Worm (Caenorhabditis elegans) whole organism, late embryonic: ENCODE measurements around the gene ZC443.4.

Source experiments
- C08G9.2 ChIP-seq: sonication (generic microtip); optimal IDR thresholded peaks from 2 replicates; lab custom pipeline; 2016; ENCODE audit warnings: mild to moderate bottlenecking, missing genetic modification characterization, moderate library complexity, missing compliant biosample characterization
- C38D4.7 ChIP-seq: fragments of 200-800 bp; sonication (Bioruptor generic); optimal IDR thresholded peaks from 2 replicates; lab custom pipeline; 2018; ENCODE audit warnings: mild to moderate bottlenecking, missing genetic modification characterization, moderate library complexity, missing compliant biosample characterization
- F13H6.1 ChIP-seq: sonication (generic microtip); optimal IDR thresholded peaks from 2 replicates; lab custom pipeline; 2016; ENCODE audit warnings: missing genetic modification characterization, missing compliant biosample characterization
- K09A11.1 ChIP-seq: sonication (generic microtip); optimal IDR thresholded peaks from 2 replicates; lab custom pipeline; 2017; ENCODE audit warnings: antibody characterized with exemption, mild to moderate bottlenecking, missing genetic modification characterization, missing compliant biosample characterization; ENCODE audit not compliant: insufficient read depth
- T23F11.4 ChIP-seq: fragments of 200-800 bp; sonication (Bioruptor generic); optimal IDR thresholded peaks from 2 replicates; lab custom pipeline; 2018; ENCODE audit warnings: mild to moderate bottlenecking, missing genetic modification characterization, missing compliant biosample characterization
- ama-1 ChIP-seq: fragments of 150-350 bp; optimal IDR thresholded peaks from 2 replicates; lab custom pipeline; 2014
- ceh-18 ChIP-seq: sonication (generic microtip); optimal IDR thresholded peaks from 2 replicates; lab custom pipeline; 2016; ENCODE audit warnings: missing genetic modification characterization, missing compliant biosample characterization
- ceh-19 ChIP-seq: fragments of 200-800 bp; sonication (Bioruptor generic); optimal IDR thresholded peaks from 2 replicates; lab custom pipeline; 2018; ENCODE audit warnings: mild to moderate bottlenecking, missing genetic modification characterization, missing compliant biosample characterization
- ceh-22 ChIP-seq: sonication (generic microtip); optimal IDR thresholded peaks from 2 replicates; lab custom pipeline; 2017; ENCODE audit warnings: missing biosample characterization, missing genetic modification characterization
- ceh-24 ChIP-seq: sonication (generic microtip); optimal IDR thresholded peaks from 2 replicates; lab custom pipeline; 2016; ENCODE audit warnings: mild to moderate bottlenecking, missing genetic modification characterization, missing compliant biosample characterization
- ceh-30 ChIP-seq: fragments of 150-350 bp; optimal IDR thresholded peaks from 2 replicates; lab custom pipeline; 2014; ENCODE audit warnings: missing biosample characterization, missing genetic modification characterization
- ceh-31 ChIP-seq: sonication (generic microtip); optimal IDR thresholded peaks from 2 replicates; lab custom pipeline; 2016; ENCODE audit warnings: missing genetic modification characterization, missing compliant biosample characterization
- ceh-6 ChIP-seq: fragments of 200-800 bp; sonication (Bioruptor generic); optimal IDR thresholded peaks from 2 replicates; lab custom pipeline; 2018; ENCODE audit warnings: mild to moderate bottlenecking, missing genetic modification characterization, missing compliant biosample characterization
- dve-1 ChIP-seq: sonication (generic microtip); optimal IDR thresholded peaks from 2 replicates; lab custom pipeline; 2017; ENCODE audit warnings: antibody characterized with exemption, mild to moderate bottlenecking, missing genetic modification characterization, missing compliant biosample characterization
- elt-2 ChIP-seq: sonication (generic microtip); optimal IDR thresholded peaks from 2 replicates; lab custom pipeline; 2016; ENCODE audit warnings: missing genetic modification reagents, missing genetic modification characterization, missing compliant biosample characterization
- elt-4 ChIP-seq: sonication (generic microtip); optimal IDR thresholded peaks from 2 replicates; lab custom pipeline; 2016; ENCODE audit warnings: missing genetic modification characterization, missing compliant biosample characterization
- ets-4 ChIP-seq: sonication (generic microtip); optimal IDR thresholded peaks from 2 replicates; lab custom pipeline; 2016; ENCODE audit warnings: missing genetic modification characterization, missing compliant biosample characterization
- fax-1 ChIP-seq: sonication (generic microtip); optimal IDR thresholded peaks from 2 replicates; lab custom pipeline; 2016; ENCODE audit warnings: missing genotype, missing genetic modification characterization, missing compliant biosample characterization
- fkh-10 ChIP-seq: fragments of 150-350 bp; optimal IDR thresholded peaks from 2 replicates; lab custom pipeline; 2014; ENCODE audit warnings: missing biosample characterization, missing genetic modification reagents, missing genetic modification characterization
- fkh-6 ChIP-seq: sonication (generic microtip); optimal IDR thresholded peaks from 2 replicates; lab custom pipeline; 2016; ENCODE audit warnings: missing genetic modification characterization, missing compliant biosample characterization
- gmeb-2 ChIP-seq: sonication (generic microtip); optimal IDR thresholded peaks from 2 replicates; lab custom pipeline; 2016; ENCODE audit warnings: missing genetic modification characterization, inconsistent platforms, missing compliant biosample characterization
- hlh-30 ChIP-seq: sonication (generic microtip); optimal IDR thresholded peaks from 2 replicates; lab custom pipeline; 2017; ENCODE audit warnings: antibody characterized with exemption, missing genetic modification characterization, missing compliant biosample characterization; ENCODE audit not compliant: insufficient read depth
- hlh-6 ChIP-seq: sonication (generic microtip); optimal IDR thresholded peaks from 2 replicates; lab custom pipeline; 2016; ENCODE audit warnings: missing genotype, missing genetic modification characterization, missing compliant biosample characterization
- hlh-8 ChIP-seq: sonication (generic microtip); optimal IDR thresholded peaks from 2 replicates; lab custom pipeline; 2016; ENCODE audit warnings: missing genotype, missing genetic modification characterization, missing compliant biosample characterization
- lim-6 ChIP-seq: sonication (generic microtip); optimal IDR thresholded peaks from 2 replicates; lab custom pipeline; 2016; ENCODE audit warnings: missing genetic modification characterization, missing compliant biosample characterization
- lin-11 ChIP-seq: fragments of 200-800 bp; sonication (Bioruptor generic); optimal IDR thresholded peaks from 2 replicates; lab custom pipeline; 2018; ENCODE audit warnings: mild to moderate bottlenecking, missing genetic modification characterization, missing compliant biosample characterization
- madf-2 ChIP-seq: sonication (generic microtip); optimal IDR thresholded peaks from 2 replicates; lab custom pipeline; 2017; ENCODE audit warnings: missing genetic modification characterization, missing compliant biosample characterization
- mec-3 ChIP-seq: sonication (generic microtip); optimal IDR thresholded peaks from 2 replicates; lab custom pipeline; 2016; ENCODE audit warnings: borderline replicate concordance, missing genetic modification characterization, missing compliant biosample characterization
- nfya-1 ChIP-seq: sonication (generic microtip); optimal IDR thresholded peaks from 2 replicates; lab custom pipeline; 2017; ENCODE audit warnings: missing genetic modification characterization, mild to moderate bottlenecking, missing compliant biosample characterization, antibody characterized with exemption, moderate library complexity
- nhr-11 ChIP-seq: fragments of 150-350 bp; optimal IDR thresholded peaks from 2 replicates; lab custom pipeline; 2014; ENCODE audit warnings: missing biosample characterization, missing genetic modification characterization
- odd-2 ChIP-seq: sonication (generic microtip); optimal IDR thresholded peaks from 2 replicates; lab custom pipeline; 2017; ENCODE audit warnings: antibody characterized with exemption, mild to moderate bottlenecking, missing genetic modification characterization, missing compliant biosample characterization
- pag-3 ChIP-seq: sonication (generic microtip); optimal IDR thresholded peaks from 2 replicates; lab custom pipeline; 2016; ENCODE audit warnings: missing compliant biosample characterization, missing genetic modification characterization, borderline replicate concordance
- pat-9 ChIP-seq: fragments of 200-800 bp; sonication (Bioruptor generic); optimal IDR thresholded peaks from 2 replicates; lab custom pipeline; 2018; ENCODE audit warnings: mild to moderate bottlenecking, missing genetic modification characterization, moderate library complexity, missing compliant biosample characterization
- pax-1 ChIP-seq: fragments of 150-350 bp; optimal IDR thresholded peaks from 2 replicates; lab custom pipeline; 2014; ENCODE audit warnings: missing biosample characterization, missing genetic modification characterization
- pha-2 ChIP-seq: sonication (generic microtip); optimal IDR thresholded peaks from 2 replicates; lab custom pipeline; 2017; ENCODE audit warnings: mild to moderate bottlenecking, missing genetic modification characterization, missing compliant biosample characterization
- ref-2 ChIP-seq: sonication (generic microtip); optimal IDR thresholded peaks from 2 replicates; lab custom pipeline; 2016; ENCODE audit warnings: missing genetic modification characterization, missing compliant biosample characterization
- rnt-1 ChIP-seq: sonication (generic microtip); optimal IDR thresholded peaks from 2 replicates; lab custom pipeline; 2016; ENCODE audit warnings: missing genetic modification characterization, missing compliant biosample characterization
- sdc-2 ChIP-seq: sonication (generic microtip); optimal IDR thresholded peaks from 2 replicates; lab custom pipeline; 2016; ENCODE audit warnings: missing genotype, missing genetic modification characterization, missing compliant biosample characterization
- sox-2 ChIP-seq: fragments of 200-800 bp; sonication (Bioruptor generic); IDR thresholded peaks from 2 replicates; pipeline ENCODE4 v1.3.6; 2022; ENCODE audit warnings: missing genetic modification reagents, missing genetic modification characterization, missing compliant biosample characterization
- sox-4 ChIP-seq: sonication (generic microtip); optimal IDR thresholded peaks from 2 replicates; lab custom pipeline; 2017; ENCODE audit warnings: mild to moderate bottlenecking, missing genetic modification characterization, inconsistent platforms, missing compliant biosample characterization
- ttx-3 ChIP-seq: sonication (generic microtip); optimal IDR thresholded peaks from 2 replicates; lab custom pipeline; 2016; ENCODE audit warnings: missing genetic modification reagents, missing genetic modification characterization, missing compliant biosample characterization
- unc-3 ChIP-seq, 2 experiments: fragments of 200-800 bp in 1 of 2; sonication (Bioruptor generic) in 1 of 2; sonication (generic microtip) in 1 of 2; conservative IDR thresholded peaks in 1 of 2; optimal IDR thresholded peaks in 1 of 2; 2 replicates each; pipeline versions ENCODE4 v1.3.6 to Lab custom; 2016 to 2022; ENCODE audit warnings: missing compliant biosample characterization in 2 of 2, missing genetic modification characterization in 2 of 2, missing genetic modification reagents in 1 of 2
- unc-86 ChIP-seq: sonication (generic microtip); optimal IDR thresholded peaks from 2 replicates; lab custom pipeline; 2016; ENCODE audit warnings: missing genetic modification characterization, missing compliant biosample characterization
- zip-5 ChIP-seq: sonication (generic microtip); optimal IDR thresholded peaks from 2 replicates; lab custom pipeline; 2016; ENCODE audit warnings: missing genetic modification characterization, missing compliant biosample characterization
- ztf-16 ChIP-seq: sonication (generic microtip); optimal IDR thresholded peaks from 2 replicates; lab custom pipeline; 2017; ENCODE audit warnings: missing genetic modification characterization, missing compliant biosample characterization

Gene ZC443.4

ce11 chrV:12787026-12787425 lies 32.7 kb downstream of the ZC443.4 start, which contains the start of gene fkb-4:
Gene fkb-4 (minus strand): TSS chrV:12787126.
- TF ChIP-seq dve-1 (no peak), nfya-1 (tag; lab: Kevin White, UChicago) (no peak), ceh-18 (no peak), madf-2 (tag; lab: Kevin White, UChicago) (no peak), gmeb-2 (no peak), nhr-11 (no peak), sox-4 (tag; lab: Kevin White, UChicago) (no peak), ztf-16 (no peak), ref-2 (tag; lab: Kevin White, UChicago) (no peak), fax-1 (tag; lab: Kevin White, UChicago) (no peak), elt-2 (tag; lab: Kevin White, UChicago) (no peak), ceh-6 (GFP tag; lab: Kevin White, UChicago) (no peak), C38D4.7 (no peak)

- TF ChIP-seq mec-3 (tag; lab: Kevin White, UChicago), result no peak
- TF ChIP-seq pha-2 (tag; lab: Kevin White, UChicago), result no peak
- no peak for TF ChIP-seq elt-2 (tag; lab: Kevin White, UChicago)
- TF ChIP-seq ceh-6 (GFP tag; lab: Kevin White, UChicago), result no peak
- TF ChIP-seq T23F11.4 (GFP tag; lab: Kevin White, UChicago), result no peak
- no peak for TF ChIP-seq ceh-18
- no peak for TF ChIP-seq madf-2 (tag; lab: Kevin White, UChicago)
- no peak for TF ChIP-seq ceh-19 (GFP tag; lab: Kevin White, UChicago)
- no peak for TF ChIP-seq pat-9 (tag; lab: Kevin White, UChicago)
- no peak for TF ChIP-seq rnt-1 (tag; lab: Kevin White, UChicago)
- TF ChIP-seq sdc-2, result no peak
These were observed 33.3 kb downstream of the ZC443.4 start for ce11 chrV:12786340-12786739.

DNA sequence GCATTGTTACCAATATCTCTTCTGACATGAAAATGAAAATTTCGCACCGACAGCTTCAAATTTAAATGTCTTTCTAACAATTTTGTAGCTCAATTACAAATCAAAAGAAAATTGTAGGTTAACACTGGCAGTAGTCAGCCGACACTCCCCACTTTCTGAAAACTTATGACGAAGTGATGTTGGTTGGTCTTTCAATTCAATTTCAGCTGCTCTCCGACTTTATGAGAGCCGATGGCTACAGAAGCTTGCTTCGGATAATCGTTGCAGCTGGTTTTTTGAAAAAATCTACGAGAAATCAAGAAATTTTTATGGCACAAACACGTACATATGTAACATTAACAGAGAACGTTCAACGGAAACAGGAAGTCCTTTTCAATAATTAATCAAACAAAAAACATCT lies 34.8 kb downstream of the ZC443.4 start, which contains the start of gene sre-20:
Gene sre-20 (minus strand): TSS at position 101 of the 400 bp plus-strand sequence.
- TF ChIP-seq ceh-30, result no peak
- no peak for TF ChIP-seq sox-2 (GFP tag; lab: Robert Waterston, UW)

ce11 chrV:12780248-12780647 lies 39.4 kb downstream of the ZC443.4 start:
- TF ChIP-seq elt-4, result peak; percentile 84
- no peak for TF ChIP-seq ceh-22
- TF ChIP-seq fkh-10 (GFP tag; lab: Kevin White, UChicago), result peak; percentile 81
- TF ChIP-seq lim-6 (tag; lab: Kevin White, UChicago), result peak; percentile 75
- TF ChIP-seq odd-2 (tag; lab: Kevin White, UChicago), result peak; percentile 76
- TF ChIP-seq pag-3 (tag; lab: Kevin White, UChicago), result peak; percentile 71
- peak; percentile 48 for TF ChIP-seq ets-4
- peak; percentile 86 for TF ChIP-seq lin-11 (tag; lab: Kevin White, UChicago)
- peak; percentile 96 for TF ChIP-seq hlh-6 (tag; lab: Kevin White, UChicago)
- peak; percentile 95 for TF ChIP-seq ceh-19 (GFP tag; lab: Kevin White, UChicago)
- TF ChIP-seq C08G9.2 (tag; lab: Kevin White, UChicago), result peak; percentile 80
- peak; percentile 68 for TF ChIP-seq K09A11.1 (tag; lab: Kevin White, UChicago)
- TF ChIP-seq ceh-18, result peak; percentile 75
- TF ChIP-seq ceh-31 (tag; lab: Kevin White, UChicago), result peak; percentile 73
- no peak for TF ChIP-seq nhr-11
- peak; percentile 81 for TF ChIP-seq F13H6.1 (tag; lab: Kevin White, UChicago)
- peak; percentile 51 for TF ChIP-seq hlh-8
- TF ChIP-seq pax-1 (tag; lab: Kevin White, UChicago), result peak; percentile 7
- TF ChIP-seq ttx-3, result peak; percentile 88
- TF ChIP-seq nfya-1 (tag; lab: Kevin White, UChicago), result peak; percentile 69
- TF ChIP-seq elt-2 (tag; lab: Kevin White, UChicago), result peak; percentile 96
- TF ChIP-seq fkh-6 (tag; lab: Kevin White, UChicago), result peak; percentile 92
- peak; percentile 30 for TF ChIP-seq hlh-30 (tag; lab: Kevin White, UChicago)
- peak; percentile 88 for TF ChIP-seq sox-2 (GFP tag; lab: Robert Waterston, UW)
- peak; percentile 82 for TF ChIP-seq zip-5 (tag; lab: Kevin White, UChicago)
- peak; percentile 96 for TF ChIP-seq unc-3 (GFP tag; conservative IDR thresholded peaks at IDR 0.05; lab: Robert Waterston, UW)
- peak; percentile 84 for TF ChIP-seq unc-3 (tag; optimal IDR thresholded peaks at IDR 0.05; lab: Kevin White, UChicago)
- TF ChIP-seq ama-1 (lab: Kevin White, UChicago), result no peak
- peak; percentile 47 for TF ChIP-seq ceh-24
- peak; percentile 73 for TF ChIP-seq sdc-2
- TF ChIP-seq ceh-6 (GFP tag; lab: Kevin White, UChicago), result peak; percentile 92
- TF ChIP-seq unc-86, result peak; percentile 88
